Fruit fly (Drosophila melanogaster): ENCODE measurements around the gene Fur1.
A peak's percentile ranks its signal among the peaks of the same experiment; 100 is the strongest.

Gene Fur1

DNA sequence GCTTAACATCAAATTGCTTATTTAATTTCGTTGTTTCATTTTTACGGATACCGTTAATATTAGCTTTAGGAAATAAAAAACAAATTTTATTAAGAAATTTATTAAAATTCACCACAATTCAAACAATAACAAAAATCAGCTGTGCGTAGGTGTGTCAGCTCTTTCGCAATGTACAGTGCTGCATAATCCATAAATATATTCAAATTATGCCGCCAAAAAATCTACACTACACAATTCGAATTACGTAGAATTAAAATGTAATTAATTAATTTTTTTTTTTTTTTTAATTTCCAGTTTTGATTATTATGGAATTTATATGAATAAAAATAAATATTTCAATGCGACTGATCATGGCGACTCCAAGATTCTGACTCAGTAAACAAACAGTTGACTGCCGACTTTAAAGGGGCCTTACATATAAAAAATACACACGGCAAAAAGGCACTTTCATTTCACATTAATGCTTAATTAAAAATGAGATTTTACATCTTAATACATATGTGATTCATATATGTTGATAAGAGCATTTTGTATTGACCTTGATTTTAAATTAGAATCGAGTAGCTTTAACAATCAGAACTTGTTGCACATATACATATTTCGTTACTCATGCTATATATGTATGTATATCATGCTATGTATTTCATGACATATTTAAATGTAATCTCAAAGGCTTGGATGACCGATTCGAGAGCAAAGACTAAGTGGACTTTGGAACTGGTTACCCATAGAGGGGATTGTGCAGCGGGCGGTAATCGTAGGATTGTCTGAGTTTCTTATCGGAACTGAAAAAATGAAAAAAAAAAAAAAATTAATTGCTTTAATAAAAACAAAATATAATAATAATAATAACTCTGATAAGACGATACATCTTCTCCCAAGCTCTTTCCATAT, 20.7 kb upstream of the Fur1 start (continued):
- no peak for TF ChIP-seq pum (GFP tag; optimal IDR thresholded peaks at IDR 0.05)
- TF ChIP-seq Nf-YC (tag; optimal IDR thresholded peaks at IDR 0.05), result peak; percentile 11
- no peak for TF ChIP-seq CG4404 (GFP tag; IDR thresholded peaks at IDR 0.05)
- no peak for TF ChIP-seq CG10979 (tag; optimal IDR thresholded peaks at IDR 0.05)
- peak; percentile 30; the same call in 1 of the 2 replicates for TF ChIP-seq MBD-R2 (GFP tag; IDR thresholded peaks at IDR 0.05)
- TF ChIP-seq crp (GFP tag; optimal IDR thresholded peaks at IDR 0.05), result peak; percentile 18 to 86
- no peak for TF ChIP-seq CG7556 (GFP tag; optimal IDR thresholded peaks at IDR 0.05)
- TF ChIP-seq CG5245 (GFP tag; optimal IDR thresholded peaks at IDR 0.05), result no peak
- no peak for TF ChIP-seq CG2116 (GFP tag; optimal IDR thresholded peaks at IDR 0.05)
- 0 out of 2 replicates have a peak, but pooled peaks have one; percentile 21 for TF ChIP-seq Xrp1 (GFP tag; IDR thresholded peaks at IDR 0.05)
- TF ChIP-seq Camta (GFP tag; optimal IDR thresholded peaks at IDR 0.05), result no peak
- peak; percentile 26 for TF ChIP-seq trem (tag; optimal IDR thresholded peaks at IDR 0.05)
- peak; percentile 30 for TF ChIP-seq pzg (GFP tag; optimal IDR thresholded peaks at IDR 0.05)

DNA sequence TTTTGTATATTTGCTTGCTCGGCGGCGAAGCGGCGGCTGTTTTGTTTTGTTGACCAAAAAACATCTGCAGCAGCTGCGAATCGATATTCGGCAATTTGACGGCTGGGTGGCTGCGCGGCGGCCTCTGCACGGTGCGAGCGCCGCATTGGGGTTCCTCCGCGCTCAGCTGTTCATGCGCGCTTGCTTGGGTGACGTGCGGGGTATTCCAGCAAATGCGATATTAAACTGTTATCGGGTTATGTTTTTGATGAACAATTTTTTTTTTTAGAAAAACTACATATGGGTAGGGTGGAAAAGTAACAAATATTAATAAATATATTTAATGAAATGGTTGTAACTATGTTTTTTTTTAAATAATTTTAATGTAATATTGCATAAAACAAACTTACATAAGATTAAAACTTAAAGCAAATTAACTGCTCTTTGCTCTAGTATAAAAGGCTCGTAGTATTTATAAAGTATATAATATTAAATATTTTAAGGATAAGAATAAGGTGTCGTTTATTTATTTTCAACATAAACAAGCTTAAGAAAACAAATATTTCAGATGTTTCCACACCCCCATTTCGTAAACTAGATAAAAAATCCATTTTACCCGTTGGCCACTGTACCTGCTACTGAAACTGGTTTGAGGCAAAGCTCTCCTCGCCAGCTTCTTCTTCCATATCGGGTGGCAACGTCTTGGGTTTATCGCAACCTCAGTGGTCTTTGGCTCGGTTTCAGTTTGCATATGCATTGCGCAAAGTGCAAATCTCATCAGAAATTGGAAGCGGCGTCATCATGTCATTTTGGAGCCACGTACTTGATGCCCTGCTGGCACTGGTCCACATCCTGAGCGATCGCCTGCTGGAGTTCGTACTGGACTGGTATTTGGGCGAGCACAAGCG, 18.2 kb upstream of the Fur1 start, which contains the start of the genes Gnpat and CG5112:
Gnpat (minus strand) TSS at position 159 of the 887 bp plus-strand sequence.
CG5112 (plus strand) TSS at position 683 of the 887 bp plus-strand sequence.
- TF ChIP-seq CG13775 (GFP tag; optimal IDR thresholded peaks at IDR 0.05), result peak; percentile 47
- peak; percentile 76 for TF ChIP-seq CG1024 (GFP tag; IDR thresholded peaks at IDR 0.05)
- peak; percentile 41; the same call in 1 of the 3 replicates for TF ChIP-seq mld (GFP tag; IDR thresholded peaks at IDR 0.05; ENCODE audit: partially characterized antibody)
- peak; percentile 52; the same call in 1 of the 2 replicates for TF ChIP-seq CG31224 (GFP tag; IDR thresholded peaks at IDR 0.05)
- no peak for TF ChIP-seq tup (GFP tag; optimal IDR thresholded peaks at IDR 0.05)
- peak; percentile 89 for TF ChIP-seq CG1603 (tag; optimal IDR thresholded peaks at IDR 0.05)
- TF ChIP-seq jumu (GFP tag; optimal IDR thresholded peaks at IDR 0.05), result no peak
- peak; percentile 76 for TF ChIP-seq CG9876 (GFP tag; optimal IDR thresholded peaks at IDR 0.05)
- TF ChIP-seq chinmo (GFP tag; IDR thresholded peaks at IDR 0.05; ENCODE audit: partially characterized antibody), result no peak
- peak; percentile 49; the same call in 1 of the 2 replicates for TF ChIP-seq CG17612 (GFP tag; IDR thresholded peaks at IDR 0.05)
- TF ChIP-seq Nf-YC (tag; optimal IDR thresholded peaks at IDR 0.05), result no peak
- peak; percentile 36 for TF ChIP-seq CG5245 (GFP tag; optimal IDR thresholded peaks at IDR 0.05)
- TF ChIP-seq dati (GFP tag; IDR thresholded peaks at IDR 0.05), result no peak
- TF ChIP-seq CG9437 (GFP tag; optimal IDR thresholded peaks at IDR 0.05), result peak; percentile 0
- TF ChIP-seq dimm (GFP tag; IDR thresholded peaks at IDR 0.05), result peak; percentile 33; the same call in 1 of the 2 replicates
- no peak for TF ChIP-seq dan (GFP tag; IDR thresholded peaks at IDR 0.05)
- peak; percentile 80 for TF ChIP-seq MBD-R2 (GFP tag; IDR thresholded peaks at IDR 0.05)
- peak; percentile 90 for TF ChIP-seq NFAT (GFP tag; IDR thresholded peaks at IDR 0.05)
- peak; percentile 58 for TF ChIP-seq pb (GFP tag; optimal IDR thresholded peaks at IDR 0.05)
- TF ChIP-seq CG1647 (GFP tag; optimal IDR thresholded peaks at IDR 0.05), result peak; percentile 30
- no peak for TF ChIP-seq CTCF (GFP tag; optimal IDR thresholded peaks at IDR 0.05)
- TF ChIP-seq CG7271 (tag; optimal IDR thresholded peaks at IDR 0.05), result no peak
- peak; percentile 13 for TF ChIP-seq CG33557 (GFP tag; optimal IDR thresholded peaks at IDR 0.05)
- peak; percentile 66 for TF ChIP-seq CG33213 (GFP tag; optimal IDR thresholded peaks at IDR 0.05)
- TF ChIP-seq hth (optimal IDR thresholded peaks at IDR 0.05), result no peak
- TF ChIP-seq CG16813 (GFP tag; IDR thresholded peaks at IDR 0.05; ENCODE audit: partially characterized antibody), result peak; percentile 66
- TF ChIP-seq NC2β (GFP tag; optimal IDR thresholded peaks at IDR 0.05), result peak; percentile 54
- TF ChIP-seq CG8388 (GFP tag; optimal IDR thresholded peaks at IDR 0.05), result peak; percentile 46
- peak; percentile 5 for TF ChIP-seq Myb (GFP tag; optimal IDR thresholded peaks at IDR 0.05)
- peak; percentile 66 for TF ChIP-seq pho (GFP tag; optimal IDR thresholded peaks at IDR 0.05)
- no peak for TF ChIP-seq CG6765 (GFP tag; optimal IDR thresholded peaks at IDR 0.05)
- TF ChIP-seq CG7786 (GFP tag; optimal IDR thresholded peaks at IDR 0.05), result peak; percentile 50
- peak; percentile 13 for TF ChIP-seq Dp (GFP tag; optimal IDR thresholded peaks at IDR 0.05)
- TF ChIP-seq CG9215 (GFP tag; IDR thresholded peaks at IDR 0.05), result peak; percentile 62
- TF ChIP-seq CG17385 (GFP tag; optimal IDR thresholded peaks at IDR 0.05), result peak; percentile 80
- no peak for TF ChIP-seq fd102C (GFP tag; optimal IDR thresholded peaks at IDR 0.05)
